Worm (Caenorhabditis elegans) whole organism, L1 larva: Measurements from ENCODE around the gene F02E8.4.

Experiments used
- aly-2 ChIP-seq: fragments of 150-350 bp; optimal IDR thresholded peaks from 2 replicates; lab custom pipeline; 2014; ENCODE audit warnings: missing biosample characterization, missing genetic modification characterization
- jun-1 ChIP-seq: fragments of 150-350 bp; optimal IDR thresholded peaks from 2 replicates; lab custom pipeline; 2014; ENCODE audit warnings: missing biosample characterization, missing genetic modification reagents, missing genetic modification characterization
- mep-1 ChIP-seq: fragments of 150-350 bp; optimal IDR thresholded peaks from 2 replicates; lab custom pipeline; 2014; ENCODE audit warnings: missing biosample characterization, missing genetic modification characterization

- TF ChIP-seq mep-1 (tag; lab: Kevin White, UChicago) (no peak), jun-1 (tag; lab: Kevin White, UChicago) (no peak), aly-2 (no peak)
Observed at ce11 chrX:4410280-4410911, 43.5 kb upstream of the F02E8.4 start.
